Worm (Caenorhabditis elegans) whole organism, early embryonic: ENCODE data around the gene Y45F3A.4.

Experiments used
- ama-1 ChIP-seq: fragments of 150-350 bp; optimal IDR thresholded peaks from 2 replicates; lab custom pipeline; 2014
- hnd-1 ChIP-seq: sonication (generic microtip); optimal IDR thresholded peaks from 2 replicates; lab custom pipeline; 2016; ENCODE audit warnings: missing genetic modification characterization, missing compliant biosample characterization

- TF ChIP-seq ama-1 (lab: Kevin White, UChicago) (no peak), hnd-1 (tag; lab: Kevin White, UChicago) (no peak)
Measured at ce11 chrIII:10595066-10595465, 19.8 kb upstream of the Y45F3A.4 start, which contains the start of gene Y45F3A.9.
